Worm (Caenorhabditis elegans) whole organism, mixed stage, embryonic: Measurements from ENCODE around the gene M01H9.10.

Source experiments
- blmp-1 ChIP-seq: fragments of 150-350 bp; optimal IDR thresholded peaks from 2 replicates; lab custom pipeline; 2014; ENCODE audit warnings: missing biosample characterization, missing genetic modification characterization
- ces-1 ChIP-seq: fragments of 150-350 bp; optimal IDR thresholded peaks from 2 replicates; lab custom pipeline; 2014; ENCODE audit warnings: missing biosample characterization, missing genetic modification reagents, missing genetic modification characterization
- flh-1 ChIP-seq: fragments of 200-800 bp; sonication (Bioruptor generic); optimal IDR thresholded peaks from 2 replicates; lab custom pipeline; 2018; ENCODE audit warnings: mild to moderate bottlenecking, missing genetic modification characterization, moderate library complexity, missing compliant biosample characterization
- hlh-1 ChIP-seq: fragments of 150-350 bp; optimal IDR thresholded peaks from 2 replicates; lab custom pipeline; 2014; ENCODE audit warnings: missing biosample characterization, missing genetic modification reagents, missing genetic modification characterization
- lsy-2 ChIP-seq: fragments of 150-350 bp; optimal IDR thresholded peaks from 2 replicates; lab custom pipeline; 2014; ENCODE audit warnings: missing biosample characterization, missing genetic modification characterization
- nhr-12 ChIP-seq: fragments of 150-350 bp; optimal IDR thresholded peaks from 2 replicates; lab custom pipeline; 2014; ENCODE audit warnings: missing biosample characterization, missing genetic modification characterization
- nhr-237 ChIP-seq: fragments of 150-350 bp; optimal IDR thresholded peaks from 2 replicates; lab custom pipeline; 2014; ENCODE audit warnings: missing biosample characterization, missing genetic modification characterization
- pha-4 ChIP-seq: fragments of 150-350 bp; optimal IDR thresholded peaks from 2 replicates; lab custom pipeline; 2018; ENCODE audit warnings: missing biosample characterization, missing genetic modification reagents, missing genetic modification characterization
- snpc-4 ChIP-seq: fragments of 150-350 bp; optimal IDR thresholded peaks from 2 replicates; lab custom pipeline; 2014; ENCODE audit warnings: missing biosample characterization, missing genetic modification characterization
- unc-39 ChIP-seq: fragments of 150-350 bp; optimal IDR thresholded peaks from 2 replicates; lab custom pipeline; 2014; ENCODE audit warnings: missing biosample characterization, missing genetic modification characterization
- unc-62 ChIP-seq: fragments of 150-350 bp; optimal IDR thresholded peaks from 2 replicates; lab custom pipeline; 2014; ENCODE audit warnings: missing biosample characterization, missing genetic modification reagents, missing genetic modification characterization

DNA sequence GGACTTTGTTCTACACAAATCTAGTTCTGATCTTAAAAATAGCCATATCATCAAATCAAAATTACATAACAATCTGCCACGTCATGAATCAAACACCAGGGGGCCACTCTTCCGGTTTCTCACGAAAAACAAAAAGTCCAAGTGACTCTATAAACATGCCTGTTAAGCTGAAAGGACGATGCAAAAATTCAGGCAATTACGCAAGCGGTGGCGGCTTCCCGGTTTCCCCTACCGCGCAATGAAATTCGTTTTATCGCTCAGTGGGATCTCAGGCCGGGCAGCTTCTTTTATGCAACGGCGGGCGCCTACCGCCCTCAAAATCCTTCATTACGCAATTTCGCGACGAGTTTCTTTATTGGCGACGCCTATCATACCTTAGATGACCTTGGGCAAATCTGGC is 39.8 kb upstream of the M01H9.10 start:
- TF ChIP-seq blmp-1 (no peak), pha-4 (tag; lab: Kevin White, UChicago) (no peak), nhr-237 (tag; lab: Kevin White, UChicago) (no peak), hlh-1 (tag; lab: Kevin White, UChicago) (no peak), snpc-4 (tag; lab: Kevin White, UChicago) (no peak), nhr-12 (tag; lab: Kevin White, UChicago) (no peak), unc-39 (tag; lab: Kevin White, UChicago) (no peak), ces-1 (GFP tag; lab: Kevin White, UChicago) (no peak), flh-1 (GFP tag; lab: Kevin White, UChicago) (no peak), lsy-2 (tag; lab: Kevin White, UChicago) (no peak), unc-62 (GFP tag; lab: Kevin White, UChicago) (no peak)
